Fruit fly (Drosophila melanogaster) whole organism, embryonic: Measurements from ENCODE around the gene CG7120.
A peak's percentile ranks its signal among the peaks of the same experiment; 100 is the strongest.

Source experiments
- Ada2b ChIP-seq: fragments of 200-800 bp; sonication (Bioruptor generic); IDR thresholded peaks from 2 replicates; pipeline ENCODE4 v1.3.6; 2022; ENCODE audit warnings: missing biosample characterization, missing genetic modification characterization
- Atf3 ChIP-seq: fragments of 200-800 bp; sonication (Bioruptor generic); optimal IDR thresholded peaks from 3 replicates; lab custom pipeline; 2016; ENCODE audit warnings: missing biosample characterization, missing genetic modification characterization
- CG10431 ChIP-seq: fragments of 200-800 bp; sonication (Bioruptor generic); optimal IDR thresholded peaks from 3 replicates; lab custom pipeline; 2018; ENCODE audit warnings: missing biosample characterization, mild to moderate bottlenecking, missing genetic modification characterization
- CG12659 ChIP-seq: fragments of 200-800 bp; sonication (Bioruptor generic); optimal IDR thresholded peaks from 3 replicates; lab custom pipeline; 2017; ENCODE audit warnings: mild to moderate bottlenecking, missing biosample characterization, missing genetic modification reagents, missing genetic modification characterization
- CG12769 ChIP-seq: fragments of 200-800 bp; sonication (Bioruptor generic); optimal IDR thresholded peaks from 2 replicates; lab custom pipeline; 2019; ENCODE audit warnings: missing biosample characterization, mild to moderate bottlenecking, missing genetic modification characterization, moderate library complexity
- CG13287 ChIP-seq: fragments of 200-800 bp; sonication (Bioruptor generic); IDR thresholded peaks from 2 replicates; pipeline ENCODE4 v1.3.6; 2022; ENCODE audit warnings: missing biosample characterization, missing genetic modification characterization; ENCODE audit not compliant: partially characterized antibody
- CG15514 ChIP-seq: fragments of 200-800 bp; sonication (Bioruptor generic); optimal IDR thresholded peaks from 3 replicates; lab custom pipeline; 2017; ENCODE audit warnings: missing biosample characterization, missing genetic modification characterization, mild to moderate bottlenecking, moderate library complexity, missing genetic modification reagents
- CG15601 ChIP-seq: fragments of 200-800 bp; sonication (Bioruptor generic); optimal IDR thresholded peaks from 3 replicates; lab custom pipeline; 2019; ENCODE audit warnings: missing biosample characterization, mild to moderate bottlenecking, missing genetic modification characterization, moderate library complexity
- CG2120 ChIP-seq: fragments of 200-800 bp; sonication (Bioruptor generic); optimal IDR thresholded peaks from 3 replicates; lab custom pipeline; 2016; ENCODE audit warnings: missing biosample characterization, missing genetic modification characterization
- CG32532 ChIP-seq: fragments of 200-800 bp; sonication (Bioruptor generic); IDR thresholded peaks from 2 replicates; pipeline ENCODE4 v1.3.6; 2022; ENCODE audit warnings: missing biosample characterization, missing genetic modification characterization
- CG33213 ChIP-seq: fragments of 200-800 bp; sonication (Bioruptor generic); optimal IDR thresholded peaks from 3 replicates; lab custom pipeline; 2016; ENCODE audit warnings: missing biosample characterization, missing genetic modification characterization
- CG34376 ChIP-seq: fragments of 200-800 bp; sonication (Bioruptor generic); optimal IDR thresholded peaks from 2 replicates; lab custom pipeline; 2018; ENCODE audit warnings: missing biosample characterization, mild to moderate bottlenecking, missing genetic modification characterization
- CG42726 ChIP-seq: fragments of 200-800 bp; sonication (Bioruptor generic); IDR thresholded peaks from 2 replicates; pipeline ENCODE4 v1.3.6; 2022; ENCODE audit warnings: missing biosample characterization, missing genetic modification characterization; ENCODE audit not compliant: partially characterized antibody
- CG4820 ChIP-seq: fragments of 200-800 bp; sonication (Bioruptor generic); optimal IDR thresholded peaks from 3 replicates; lab custom pipeline; 2016; ENCODE audit warnings: missing biosample characterization, missing genetic modification characterization
- CG4854 ChIP-seq: fragments of 200-800 bp; sonication (Bioruptor generic); optimal IDR thresholded peaks from 2 replicates; lab custom pipeline; 2016; ENCODE audit warnings: missing biosample characterization, missing genetic modification characterization, inconsistent platforms
- CG6272 ChIP-seq: fragments of 200-800 bp; sonication (Bioruptor generic); IDR thresholded peaks from 2 replicates; pipeline ENCODE4 v1.3.6; 2022; ENCODE audit warnings: missing biosample characterization, missing genetic modification characterization
- CG8290 ChIP-seq, 3 experiments: fragments of 200-800 bp; sonication (Bioruptor generic); optimal IDR thresholded peaks; 2 replicates each; lab custom pipeline; 2016 to 2019; ENCODE audit warnings: missing biosample characterization in 3 of 3, missing genetic modification characterization in 3 of 3, mild to moderate bottlenecking in 2 of 3, moderate library complexity in 1 of 3
- CG8924 ChIP-seq: fragments of 200-800 bp; optimal IDR thresholded peaks from 3 replicates; lab custom pipeline; 2019; ENCODE audit warnings: missing biosample characterization, mild to moderate bottlenecking, missing genetic modification characterization, moderate library complexity
- Dek ChIP-seq: fragments of 200-800 bp; sonication (Bioruptor generic); optimal IDR thresholded peaks from 3 replicates; lab custom pipeline; 2019; ENCODE audit warnings: missing biosample characterization, mild to moderate bottlenecking, missing genetic modification characterization, moderate library complexity
- Doc2 ChIP-seq: fragments of 200-800 bp; sonication (Bioruptor generic); IDR thresholded peaks from 2 replicates; pipeline ENCODE4 v1.3.6; 2022; ENCODE audit warnings: missing biosample characterization, missing genetic modification characterization
- Doc3 ChIP-seq: fragments of 200-800 bp; sonication (Bioruptor generic); IDR thresholded peaks from 3 replicates; pipeline ENCODE4 v1.3.6; 2022; ENCODE audit warnings: missing biosample characterization, missing genetic modification characterization; ENCODE audit not compliant: partially characterized antibody
- H15 ChIP-seq: fragments of 200-800 bp; sonication (Bioruptor generic); IDR thresholded peaks from 3 replicates; pipeline ENCODE4 v1.3.6; 2022; ENCODE audit warnings: missing biosample characterization, missing genetic modification characterization
- HLHmδ ChIP-seq: fragments of 200-800 bp; sonication (Bioruptor generic); optimal IDR thresholded peaks from 2 replicates; lab custom pipeline; 2018; ENCODE audit warnings: missing biosample characterization, mild to moderate bottlenecking, missing genetic modification characterization, moderate library complexity
- HmgD ChIP-seq: fragments of 200-800 bp; sonication (Bioruptor generic); optimal IDR thresholded peaks from 3 replicates; lab custom pipeline; 2016; ENCODE audit warnings: missing biosample characterization, missing genetic modification characterization
- Hr3 ChIP-seq: fragments of 200-800 bp; sonication (Bioruptor generic); optimal IDR thresholded peaks from 3 replicates; lab custom pipeline; 2016; ENCODE audit warnings: missing biosample characterization, missing genetic modification characterization
- Hsf ChIP-seq: fragments of 200-800 bp; sonication (Bioruptor generic); optimal IDR thresholded peaks from 3 replicates; lab custom pipeline; 2016; ENCODE audit warnings: missing biosample characterization, missing genetic modification characterization
- Lhr ChIP-seq: fragments of 200-800 bp; sonication (Bioruptor generic); optimal IDR thresholded peaks from 3 replicates; lab custom pipeline; 2017; ENCODE audit warnings: mild to moderate bottlenecking, missing biosample characterization, missing genetic modification reagents, missing genetic modification characterization
- Meics ChIP-seq: fragments of 200-800 bp; sonication (Bioruptor generic); optimal IDR thresholded peaks from 2 replicates; lab custom pipeline; 2017; ENCODE audit warnings: missing biosample characterization, mild to moderate bottlenecking, missing genetic modification characterization
- Nf-YA ChIP-seq: fragments of 200-800 bp; sonication (Bioruptor generic); IDR thresholded peaks from 2 replicates; pipeline ENCODE4 v1.3.6; 2022; ENCODE audit warnings: missing biosample characterization, missing genetic modification characterization
- Optix ChIP-seq: fragments of 200-800 bp; sonication (Bioruptor generic); IDR thresholded peaks from 3 replicates; pipeline ENCODE4 v1.3.6; 2022; ENCODE audit warnings: missing biosample characterization, missing genetic modification characterization
- Rfx ChIP-seq: fragments of 200-800 bp; sonication (Bioruptor generic); IDR thresholded peaks from 2 replicates; pipeline ENCODE4 v1.3.6; 2022; ENCODE audit warnings: missing biosample characterization, missing genetic modification characterization
- Sin3A ChIP-seq: fragments of >200 bp; optimal IDR thresholded peaks from 2 replicates; lab custom pipeline; 2018
- az2 ChIP-seq: fragments of 200-800 bp; sonication (Bioruptor generic); optimal IDR thresholded peaks from 3 replicates; lab custom pipeline; 2016; ENCODE audit warnings: missing biosample characterization, missing genetic modification characterization
- bowl ChIP-seq: fragments of 200-800 bp; sonication (Bioruptor generic); IDR thresholded peaks from 2 replicates; pipeline ENCODE4 v1.3.6; 2022; ENCODE audit warnings: missing biosample characterization, missing genetic modification characterization
- cg ChIP-seq: fragments of 200-800 bp; sonication (Bioruptor generic); optimal IDR thresholded peaks from 3 replicates; lab custom pipeline; 2019; ENCODE audit warnings: missing biosample characterization, mild to moderate bottlenecking, missing genetic modification characterization, moderate library complexity
- chif ChIP-seq, 2 experiments: fragments of 200-800 bp; sonication (Bioruptor generic); optimal IDR thresholded peaks; 3 replicates each; lab custom pipeline; 2016; ENCODE audit warnings: missing biosample characterization in 2 of 2, missing genetic modification characterization in 2 of 2
- chinmo ChIP-seq: fragments of 200-800 bp; sonication (Bioruptor generic); IDR thresholded peaks from 4 replicates; pipeline ENCODE4 v1.3.6; 2022; ENCODE audit warnings: missing biosample characterization, missing genetic modification characterization; ENCODE audit not compliant: partially characterized antibody
- ci ChIP-seq: fragments of 200-800 bp; sonication (Bioruptor generic); IDR thresholded peaks from 3 replicates; pipeline ENCODE4 v1.3.6; 2022; ENCODE audit warnings: missing biosample characterization, missing genetic modification characterization
- hbn ChIP-seq: fragments of 200-800 bp; sonication (Bioruptor generic); IDR thresholded peaks from 2 replicates; pipeline ENCODE4 v1.3.6; 2022; ENCODE audit warnings: missing biosample characterization, missing genetic modification characterization; ENCODE audit not compliant: partially characterized antibody
- jigr1 ChIP-seq: fragments of 200-800 bp; sonication (Bioruptor generic); IDR thresholded peaks from 3 replicates; pipeline ENCODE4 v1.3.6; 2022; ENCODE audit warnings: missing biosample characterization, missing genetic modification characterization
- lilli ChIP-seq: fragments of 200-800 bp; sonication (Bioruptor generic); optimal IDR thresholded peaks from 3 replicates; lab custom pipeline; 2016; ENCODE audit warnings: missing biosample characterization, missing genetic modification characterization
- maf-S ChIP-seq: fragments of 200-800 bp; sonication (Bioruptor generic); optimal IDR thresholded peaks from 2 replicates; lab custom pipeline; 2016; ENCODE audit warnings: missing biosample characterization, missing genetic modification characterization
- mirr ChIP-seq: fragments of 200-800 bp; sonication (Bioruptor generic); optimal IDR thresholded peaks from 3 replicates; lab custom pipeline; 2018; ENCODE audit warnings: missing biosample characterization, mild to moderate bottlenecking, missing genetic modification characterization
- pb ChIP-seq: fragments of 200-800 bp; sonication (Bioruptor generic); optimal IDR thresholded peaks from 3 replicates; lab custom pipeline; 2016; ENCODE audit warnings: missing biosample characterization, missing genetic modification characterization
- pho ChIP-seq: fragments of 200-800 bp; sonication (Bioruptor generic); optimal IDR thresholded peaks from 2 replicates; lab custom pipeline; 2016; ENCODE audit warnings: missing biosample characterization, missing genetic modification characterization
- sc ChIP-seq, 3 experiments: fragments of >200 bp in 2 of 3; fragments of 200-800 bp in 1 of 3; sonication (Bioruptor generic) in 1 of 3; optimal IDR thresholded peaks; 2 replicates in 2 of 3; 3 replicates in 1 of 3; lab custom pipeline; 2017; ENCODE audit warnings: mild to moderate bottlenecking in 1 of 3, missing biosample characterization in 1 of 3, missing genetic modification characterization in 1 of 3, missing genetic modification reagents in 1 of 3
- tio ChIP-seq: fragments of 200-800 bp; sonication (Bioruptor generic); optimal IDR thresholded peaks from 2 replicates; lab custom pipeline; 2017; ENCODE audit warnings: missing biosample characterization, missing genetic modification characterization, inconsistent platforms
- twi ChIP-seq: fragments of 200-800 bp; optimal IDR thresholded peaks from 2 replicates; lab custom pipeline; 2019; ENCODE audit warnings: missing biosample characterization, mild to moderate bottlenecking, missing genetic modification characterization, moderate library complexity
- wek ChIP-seq: fragments of 200-800 bp; sonication (Bioruptor generic); optimal IDR thresholded peaks from 3 replicates; lab custom pipeline; 2018; ENCODE audit warnings: missing biosample characterization, mild to moderate bottlenecking, missing genetic modification characterization, moderate library complexity

The CG7120 gene

DNA sequence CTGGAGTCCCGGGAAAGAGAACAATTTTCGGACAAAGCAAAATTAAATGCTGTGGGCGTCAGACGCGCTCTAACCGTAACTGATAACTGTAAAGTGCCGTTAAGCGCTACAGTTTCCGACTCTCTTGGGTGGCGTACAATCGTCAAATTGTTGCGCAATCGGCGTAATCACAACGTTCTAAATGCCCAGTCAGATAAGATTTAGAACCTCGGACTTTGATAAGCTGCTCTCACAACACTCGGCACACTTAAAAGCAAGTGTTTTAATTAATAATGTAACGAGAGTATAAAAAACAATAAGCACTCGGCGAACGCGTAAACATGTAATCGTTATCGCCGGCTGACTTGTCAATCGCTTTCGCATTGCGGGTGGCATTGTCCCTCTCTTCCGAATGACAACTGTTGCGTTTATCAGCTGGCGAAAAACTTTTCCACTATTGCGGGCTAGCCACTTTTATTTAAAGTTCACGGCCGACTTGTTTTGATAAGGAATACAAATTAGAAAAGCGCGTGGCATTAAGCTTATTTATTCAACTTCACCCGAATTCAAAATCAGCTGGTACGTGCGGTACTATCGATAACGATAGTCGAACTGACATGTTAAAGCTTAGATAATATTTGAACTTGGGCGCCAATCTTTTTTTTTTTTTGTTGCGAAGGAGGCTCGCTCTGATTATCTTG, 36.9 kb upstream of the CG7120 start (continued):
- TF ChIP-seq hbn (GFP tag; lab: Robert Waterston, UW) (peak; percentile 69), Nf-YA (no peak), CG12659 (GFP tag; lab: Kevin White, UChicago) (no peak), maf-S (GFP tag; lab: Kevin White, UChicago) (no peak), Lhr (GFP tag; lab: Kevin White, UChicago) (no peak), CG12769 (no peak), CG32532 (GFP tag; lab: Robert Waterston, UW) (no peak), sc (optimal IDR thresholded peaks at IDR 0.05; lab: Kevin White, UChicago) (no peak), sc (GFP tag; optimal IDR thresholded peaks at IDR 0.05; lab: Kevin White, UChicago) (no peak), Ada2b (GFP tag; lab: Robert Waterston, UW) (no peak), CG6272 (GFP tag; lab: Robert Waterston, UW) (no peak), lilli (GFP tag; lab: Kevin White, UChicago) (no peak), az2 (GFP tag; lab: Kevin White, UChicago) (no peak), CG4854 (GFP tag; lab: Kevin White, UChicago) (no peak), Sin3A (lab: Kevin White, UChicago) (peak; percentile 42), pho (GFP tag; lab: Kevin White, UChicago) (no peak), CG4820 (no peak), Meics (GFP tag; lab: Kevin White, UChicago) (no peak), CG8290 (GFP tag; optimal IDR thresholded peaks at IDR 0.05; lab: Kevin White, UChicago) (no peak), CG8290 (tag; optimal IDR thresholded peaks at IDR 0.05; lab: Kevin White, UChicago) (no peak), ci (GFP tag; lab: Robert Waterston, UW) (peak; percentile 55; the same call in 2 of the 3 replicates), cg (GFP tag; lab: Kevin White, UChicago) (no peak), HmgD (GFP tag; lab: Kevin White, UChicago) (no peak), jigr1 (GFP tag; lab: Robert Waterston, UW) (no peak), CG15514 (GFP tag; lab: Kevin White, UChicago) (no peak), mirr (GFP tag; lab: Kevin White, UChicago) (peak; percentile 95), twi (tag; lab: Kevin White, UChicago) (no peak), wek (no peak), Rfx (GFP tag; lab: Robert Waterston, UW) (no peak), CG10431 (GFP tag; lab: Kevin White, UChicago) (no peak), HLHmδ (GFP tag; lab: Kevin White, UChicago) (no peak), pb (no peak), chinmo (GFP tag; lab: Robert Waterston, UW) (peak; percentile 75; the same call in 3 of the 4 replicates), Optix (GFP tag; lab: Robert Waterston, UW) (no peak), CG2120 (GFP tag; lab: Kevin White, UChicago) (no peak), chif (GFP tag; optimal IDR thresholded peaks at IDR 0.05; lab: Kevin White, UChicago) (no peak), Hr3 (no peak), CG15601 (tag; lab: Kevin White, UChicago) (no peak), CG34376 (GFP tag; lab: Kevin White, UChicago) (peak; percentile 95), CG33213 (GFP tag; lab: Kevin White, UChicago) (no peak), CG42726 (no peak), Hsf (no peak), CG8924 (no peak), Dek (no peak), H15 (GFP tag; lab: Robert Waterston, UW) (no peak), Doc2 (no peak), bowl (GFP tag; lab: Robert Waterston, UW) (no peak), Atf3 (GFP tag; lab: Kevin White, UChicago) (no peak), tio (no peak), Doc3 (GFP tag; lab: Robert Waterston, UW) (peak; percentile 51; the same call in 1 of the 3 replicates), CG13287 (GFP tag; lab: Robert Waterston, UW) (peak; percentile 76)
